Fruit fly (Drosophila melanogaster) whole organism, embryonic: ENCODE results near the gene CG31960.

ENCODE experiments used
- ATbp ChIP-seq: fragments of 200-800 bp; sonication (Bioruptor generic); optimal IDR thresholded peaks from 2 replicates; lab custom pipeline; 2017; ENCODE audit warnings: missing biosample characterization, mild to moderate bottlenecking, missing genetic modification characterization, missing genetic modification reagents
- Adf1 ChIP-seq: fragments of 200-800 bp; sonication (Bioruptor generic); IDR thresholded peaks from 2 replicates; pipeline ENCODE4 v1.3.6; 2022; ENCODE audit warnings: missing biosample characterization, missing genetic modification characterization
- Awh ChIP-seq: fragments of 200-800 bp; sonication (Bioruptor generic); IDR thresholded peaks from 2 replicates; pipeline ENCODE4, ENCODE4 v1.3.6; 2022; ENCODE audit warnings: missing biosample characterization, missing genetic modification characterization
- CG10321 ChIP-seq: fragments of 200-800 bp; sonication (Bioruptor generic); IDR thresholded peaks from 2 replicates; pipeline ENCODE4 v1.3.6; 2022; ENCODE audit warnings: missing biosample characterization, missing genetic modification characterization
- CG10979 ChIP-seq: fragments of 200-800 bp; sonication (Bioruptor generic); optimal IDR thresholded peaks from 2 replicates; lab custom pipeline; 2018; ENCODE audit warnings: missing biosample characterization, mild to moderate bottlenecking, missing genetic modification characterization, moderate library complexity
- CG11456 ChIP-seq: fragments of 200-800 bp; sonication (Bioruptor generic); IDR thresholded peaks from 3 replicates; pipeline ENCODE4 v1.3.6; 2022; ENCODE audit warnings: missing biosample characterization, missing genetic modification characterization
- CG12155 ChIP-seq: fragments of 200-800 bp; sonication (Bioruptor generic); optimal IDR thresholded peaks from 3 replicates; lab custom pipeline; 2016; ENCODE audit warnings: missing biosample characterization, missing genetic modification characterization
- CG13123 ChIP-seq: fragments of 200-800 bp; sonication (Bioruptor generic); optimal IDR thresholded peaks from 2 replicates; lab custom pipeline; 2016; ENCODE audit warnings: missing biosample characterization, missing genetic modification characterization
- CG14667 ChIP-seq: fragments of 200-800 bp; sonication (Bioruptor generic); IDR thresholded peaks from 2 replicates; pipeline ENCODE4 v1.3.6; 2022; ENCODE audit warnings: missing biosample characterization, missing genetic modification characterization
- CG15011 ChIP-seq: fragments of 200-800 bp; sonication (Bioruptor generic); optimal IDR thresholded peaks from 3 replicates; lab custom pipeline; 2018; ENCODE audit warnings: missing biosample characterization, mild to moderate bottlenecking, missing genetic modification characterization
- CG16779 ChIP-seq: fragments of 200-800 bp; sonication (Bioruptor generic); IDR thresholded peaks from 2 replicates; pipeline ENCODE4 v1.3.6; 2022; ENCODE audit warnings: missing biosample characterization, missing genetic modification characterization
- CG2116 ChIP-seq: fragments of 200-800 bp; sonication (Bioruptor generic); optimal IDR thresholded peaks from 3 replicates; lab custom pipeline; 2018; ENCODE audit warnings: missing biosample characterization, mild to moderate bottlenecking, missing genetic modification characterization
- CG31365 ChIP-seq: fragments of 200-800 bp; sonication (Bioruptor generic); optimal IDR thresholded peaks from 2 replicates; lab custom pipeline; 2018; ENCODE audit warnings: missing biosample characterization, mild to moderate bottlenecking, missing genetic modification characterization
- CG3407 ChIP-seq: fragments of 200-800 bp; sonication (Bioruptor generic); optimal IDR thresholded peaks from 2 replicates; lab custom pipeline; 2018; ENCODE audit warnings: missing biosample characterization, mild to moderate bottlenecking, missing genetic modification characterization
- CG34422 ChIP-seq: fragments of 200-800 bp; sonication (Bioruptor generic); IDR thresholded peaks from 3 replicates; pipeline ENCODE4 v1.3.6; 2022; ENCODE audit warnings: missing biosample characterization, missing genetic modification characterization
- CG3995 ChIP-seq: fragments of 200-800 bp; sonication (Bioruptor generic); optimal IDR thresholded peaks from 3 replicates; lab custom pipeline; 2016; ENCODE audit warnings: missing biosample characterization, missing genetic modification characterization
- CG6689 ChIP-seq: fragments of 200-800 bp; sonication (Bioruptor generic); IDR thresholded peaks from 2 replicates; pipeline ENCODE4 v1.3.6; 2022; ENCODE audit warnings: missing biosample characterization, missing genetic modification characterization
- CG7786 ChIP-seq: fragments of 200-800 bp; sonication (Bioruptor generic); optimal IDR thresholded peaks from 2 replicates; lab custom pipeline; 2016; ENCODE audit warnings: missing biosample characterization, missing genetic modification characterization
- D19A ChIP-seq: fragments of 200-800 bp; optimal IDR thresholded peaks from 3 replicates; lab custom pipeline; 2019; ENCODE audit warnings: missing biosample characterization, mild to moderate bottlenecking, missing genetic modification characterization, moderate library complexity
- Dad ChIP-seq: fragments of 200-800 bp; sonication (Bioruptor generic); optimal IDR thresholded peaks from 3 replicates; lab custom pipeline; 2016; ENCODE audit warnings: missing biosample characterization, missing genetic modification characterization
- Deaf1 ChIP-seq: fragments of 200-800 bp; optimal IDR thresholded peaks from 3 replicates; lab custom pipeline; 2019; ENCODE audit warnings: missing biosample characterization, mild to moderate bottlenecking, missing genetic modification characterization, moderate library complexity
- Dfd ChIP-seq, 2 experiments: fragments of >200 bp; optimal IDR thresholded peaks; 2 replicates each; lab custom pipeline; 2017; ENCODE audit warnings: missing biosample characterization in 2 of 2, missing genetic modification characterization in 2 of 2
- Eip74EF ChIP-seq, 2 experiments: fragments of 200-800 bp in 1 of 2; fragments of >200 bp in 1 of 2; sonication (Bioruptor generic) in 1 of 2; optimal IDR thresholded peaks; 2 replicates each; lab custom pipeline; 2017 to 2019; ENCODE audit warnings: missing biosample characterization in 2 of 2, missing genetic modification characterization in 2 of 2, mild to moderate bottlenecking in 1 of 2, moderate library complexity in 1 of 2
- Ets65A ChIP-seq: fragments of 200-800 bp; sonication (Bioruptor generic); peaks from one replicate; lab custom pipeline; 2016; ENCODE audit warnings: missing biosample characterization, missing genetic modification characterization
- Hr51 ChIP-seq, 2 experiments: fragments of 200-800 bp; sonication (Bioruptor generic); optimal IDR thresholded peaks; 2 replicates in 1 of 2; 3 replicates in 1 of 2; lab custom pipeline; 2016 to 2018; ENCODE audit warnings: missing biosample characterization in 2 of 2, missing genetic modification characterization in 2 of 2, mild to moderate bottlenecking in 1 of 2, moderate library complexity in 1 of 2
- Rfx ChIP-seq: fragments of 200-800 bp; sonication (Bioruptor generic); IDR thresholded peaks from 2 replicates; pipeline ENCODE4 v1.3.6; 2022; ENCODE audit warnings: missing biosample characterization, missing genetic modification characterization
- Tbp ChIP-seq: fragments of >200 bp; optimal IDR thresholded peaks from 2 replicates; lab custom pipeline; 2018; ENCODE audit warnings: missing biosample characterization, missing genetic modification characterization
- az2 ChIP-seq: fragments of 200-800 bp; sonication (Bioruptor generic); optimal IDR thresholded peaks from 3 replicates; lab custom pipeline; 2016; ENCODE audit warnings: missing biosample characterization, missing genetic modification characterization
- bab2 ChIP-seq: fragments of 200-800 bp; sonication (Bioruptor generic); optimal IDR thresholded peaks from 2 replicates; lab custom pipeline; 2016; ENCODE audit warnings: missing biosample characterization, missing genetic modification characterization
- br ChIP-seq: fragments of >200 bp; optimal IDR thresholded peaks from 2 replicates; lab custom pipeline; 2017
- cad ChIP-seq: fragments of >200 bp; optimal IDR thresholded peaks from 2 replicates; lab custom pipeline; 2017; ENCODE audit warnings: missing biosample characterization, missing genetic modification characterization
- chif ChIP-seq, 2 experiments: fragments of 200-800 bp; sonication (Bioruptor generic); optimal IDR thresholded peaks; 3 replicates each; lab custom pipeline; 2016; ENCODE audit warnings: missing biosample characterization in 2 of 2, missing genetic modification characterization in 2 of 2
- ci ChIP-seq: fragments of 200-800 bp; sonication (Bioruptor generic); IDR thresholded peaks from 3 replicates; pipeline ENCODE4 v1.3.6; 2022; ENCODE audit warnings: missing biosample characterization, missing genetic modification characterization
- crol ChIP-seq: fragments of 200-800 bp; sonication (Bioruptor generic); IDR thresholded peaks from 2 replicates; pipeline ENCODE4 v1.3.6; 2022; ENCODE audit warnings: missing biosample characterization, missing genetic modification characterization
- disco-r ChIP-seq: fragments of 200-800 bp; sonication (Bioruptor generic); optimal IDR thresholded peaks from 2 replicates; lab custom pipeline; 2016; ENCODE audit warnings: missing biosample characterization, missing genetic modification characterization
- dmrt11E ChIP-seq: fragments of 200-800 bp; sonication (Bioruptor generic); optimal IDR thresholded peaks from 3 replicates; lab custom pipeline; 2018; ENCODE audit warnings: missing biosample characterization, mild to moderate bottlenecking, missing genetic modification characterization, moderate library complexity
- dysf ChIP-seq: fragments of 200-800 bp; sonication (Bioruptor generic); IDR thresholded peaks from 3 replicates; pipeline ENCODE4 v1.3.6; 2022; ENCODE audit warnings: missing biosample characterization, missing genetic modification characterization
- emc ChIP-seq: fragments of 200-800 bp; sonication (Bioruptor generic); optimal IDR thresholded peaks from 2 replicates; lab custom pipeline; 2016; ENCODE audit warnings: missing biosample characterization, missing genetic modification characterization
- ems ChIP-seq: fragments of 200-800 bp; sonication (Bioruptor generic); optimal IDR thresholded peaks from 3 replicates; lab custom pipeline; 2016; ENCODE audit warnings: missing biosample characterization, missing genetic modification characterization
- fd3F ChIP-seq: fragments of 200-800 bp; sonication (Bioruptor generic); optimal IDR thresholded peaks from 2 replicates; lab custom pipeline; 2018; ENCODE audit warnings: missing biosample characterization, mild to moderate bottlenecking, missing genetic modification characterization, moderate library complexity
- ftz-f1 ChIP-seq: fragments of 200-800 bp; sonication (Bioruptor generic); optimal IDR thresholded peaks from 2 replicates; lab custom pipeline; 2016; ENCODE audit warnings: missing biosample characterization, missing genetic modification characterization
- fu2 ChIP-seq: fragments of 200-800 bp; sonication (Bioruptor generic); optimal IDR thresholded peaks from 2 replicates; lab custom pipeline; 2016; ENCODE audit warnings: missing biosample characterization, missing genetic modification characterization
- her ChIP-seq: fragments of 200-800 bp; sonication (Bioruptor generic); optimal IDR thresholded peaks from 2 replicates; lab custom pipeline; 2016; ENCODE audit warnings: missing biosample characterization, missing genetic modification characterization
- jigr1 ChIP-seq: fragments of 200-800 bp; sonication (Bioruptor generic); IDR thresholded peaks from 3 replicates; pipeline ENCODE4 v1.3.6; 2022; ENCODE audit warnings: missing biosample characterization, missing genetic modification characterization
- ken ChIP-seq: fragments of 200-800 bp; sonication (Bioruptor generic); IDR thresholded peaks from 3 replicates; pipeline ENCODE4 v1.3.6; 2022; ENCODE audit warnings: missing biosample characterization, missing genetic modification characterization
- mld ChIP-seq: fragments of 200-800 bp; sonication (Bioruptor generic); IDR thresholded peaks from 3 replicates; pipeline ENCODE4 v1.3.6; 2022; ENCODE audit warnings: missing biosample characterization, missing genetic modification characterization; ENCODE audit not compliant: partially characterized antibody
- psq ChIP-seq: fragments of 200-800 bp; sonication (Bioruptor generic); optimal IDR thresholded peaks from 2 replicates; lab custom pipeline; 2017; ENCODE audit warnings: missing biosample characterization, missing genetic modification characterization
- pum ChIP-seq: fragments of 200-800 bp; sonication (Bioruptor generic); optimal IDR thresholded peaks from 2 replicates; lab custom pipeline; 2016; ENCODE audit warnings: missing biosample characterization, missing genetic modification characterization
- sens-2 ChIP-seq: fragments of 200-800 bp; sonication (Bioruptor generic); IDR thresholded peaks from 2 replicates; pipeline ENCODE4 v1.3.6; 2022; ENCODE audit warnings: missing biosample characterization, missing genetic modification characterization
- shn ChIP-seq: fragments of 200-800 bp; sonication (Bioruptor generic); optimal IDR thresholded peaks from 3 replicates; lab custom pipeline; 2016; ENCODE audit warnings: missing biosample characterization, missing genetic modification characterization
- zfh2 ChIP-seq: fragments of 200-800 bp; sonication (Bioruptor generic); optimal IDR thresholded peaks from 2 replicates; lab custom pipeline; 2016; ENCODE audit warnings: missing biosample characterization, missing genetic modification characterization

Gene CG31960

dm6 chr2L:3802818-3803456 lies 18.2 kb downstream of the CG31960 start (continued):
- TF ChIP-seq fd3F (GFP tag; lab: Kevin White, UChicago) (peak; percentile 66), cad (GFP tag; lab: Kevin White, UChicago) (no peak), sens-2 (GFP tag; lab: Robert Waterston, UW) (peak; percentile 78), CG12155 (GFP tag; lab: Kevin White, UChicago) (peak; percentile 40), CG31365 (peak; percentile 2), CG34422 (0 out of 3 replicates have a peak, but pooled peaks have one; percentile 43), bab2 (GFP tag; lab: Kevin White, UChicago) (peak; percentile 51), Deaf1 (tag; lab: Kevin White, UChicago) (no peak), ci (GFP tag; lab: Robert Waterston, UW) (peak; percentile 87), pum (peak; percentile 25), CG3995 (GFP tag; lab: Kevin White, UChicago) (peak; percentile 88), Tbp (GFP tag; lab: Kevin White, UChicago) (no peak), Rfx (GFP tag; lab: Robert Waterston, UW) (peak; percentile 83), Eip74EF (GFP tag; optimal IDR thresholded peaks at IDR 0.05; lab: Kevin White, UChicago) (no peak), disco-r (GFP tag; lab: Kevin White, UChicago) (no peak), her (GFP tag; lab: Kevin White, UChicago) (peak; percentile 11), br (lab: Kevin White, UChicago) (no peak), CG11456 (GFP tag; lab: Robert Waterston, UW) (peak; percentile 68; the same call in 2 of the 3 replicates), ems (peak; percentile 65), chif (GFP tag; optimal IDR thresholded peaks at IDR 0.05; lab: Kevin White, UChicago) (peak in 1 of 2 experiments; percentile 30), CG14667 (GFP tag; lab: Robert Waterston, UW) (peak; percentile 37; the same call in 1 of the 2 replicates), jigr1 (GFP tag; lab: Robert Waterston, UW) (0 out of 3 replicates have a peak, but pooled peaks have one; percentile 49), CG7786 (GFP tag; lab: Kevin White, UChicago) (peak; percentile 53), crol (GFP tag; lab: Robert Waterston, UW) (no peak), Hr51 (GFP tag; optimal IDR thresholded peaks at IDR 0.05; lab: Kevin White, UChicago) (peak in 1 of 2 experiments; percentile 42), CG10321 (GFP tag; lab: Robert Waterston, UW) (peak; percentile 51; the same call in 1 of the 2 replicates), Ets65A (no peak), dysf (peak; percentile 76; the same call in 2 of the 3 replicates), shn (GFP tag; lab: Kevin White, UChicago) (peak; percentile 34), Dad (no peak), psq (GFP tag; lab: Kevin White, UChicago) (no peak), ATbp (GFP tag; lab: Kevin White, UChicago) (peak; percentile 30), CG16779 (GFP tag; lab: Robert Waterston, UW) (0 out of 2 replicates have a peak, but pooled peaks have one; percentile 48), CG6689 (GFP tag; lab: Robert Waterston, UW) (peak; percentile 66), Awh (GFP tag; lab: Robert Waterston, UW) (0 out of 2 replicates have a peak, but pooled peaks have one; percentile 19), CG15011 (peak; percentile 11), CG13123 (GFP tag; lab: Kevin White, UChicago) (no peak), ken (peak; percentile 52; the same call in 2 of the 3 replicates), ftz-f1 (GFP tag; lab: Kevin White, UChicago) (no peak), Dfd (GFP tag; optimal IDR thresholded peaks at IDR 0.05; lab: Kevin White, UChicago) (no peak), dmrt11E (no peak), CG2116 (GFP tag; lab: Kevin White, UChicago) (peak; percentile 58), CG10979 (tag; lab: Kevin White, UChicago) (peak; percentile 49), CG3407 (GFP tag; lab: Kevin White, UChicago) (no peak), D19A (peak; percentile 64), fu2 (GFP tag; lab: Kevin White, UChicago) (peak; percentile 49), Adf1 (GFP tag; lab: Robert Waterston, UW) (0 out of 2 replicates have a peak, but pooled peaks have one; percentile 6), emc (GFP tag; lab: Kevin White, UChicago) (no peak), zfh2 (GFP tag; lab: Kevin White, UChicago) (peak; percentile 56), mld (GFP tag; lab: Robert Waterston, UW) (no peak), az2 (peak; percentile 74)
